Fruit fly (Drosophila melanogaster) whole organism, embryonic: Measurements from ENCODE around the gene CG6830.
A peak's percentile ranks its signal among the peaks of the same experiment; 100 is the strongest.

ENCODE experiments used
- B-H1 ChIP-seq: fragments of 200-800 bp; sonication (Bioruptor generic); IDR thresholded peaks from 3 replicates; pipeline ENCODE4 v1.3.6; 2022; ENCODE audit warnings: missing biosample characterization, missing genetic modification characterization
- BEAF-32 ChIP-seq: fragments of 200-800 bp; sonication (Bioruptor generic); optimal IDR thresholded peaks from 3 replicates; lab custom pipeline; 2017; ENCODE audit warnings: missing biosample characterization, missing genetic modification characterization, mild to moderate bottlenecking, moderate library complexity, missing genetic modification reagents
- CG11696 ChIP-seq: fragments of 200-800 bp; sonication (Bioruptor generic); IDR thresholded peaks from 2 replicates; pipeline ENCODE4 v1.3.6; 2022; ENCODE audit warnings: missing biosample characterization, missing genetic modification characterization
- CG14965 ChIP-seq: fragments of 200-800 bp; sonication (Bioruptor generic); optimal IDR thresholded peaks from 2 replicates; lab custom pipeline; 2016; ENCODE audit warnings: missing biosample characterization, missing genetic modification characterization, borderline replicate concordance
- CG15514 ChIP-seq: fragments of 200-800 bp; sonication (Bioruptor generic); optimal IDR thresholded peaks from 3 replicates; lab custom pipeline; 2017; ENCODE audit warnings: missing biosample characterization, missing genetic modification characterization, mild to moderate bottlenecking, moderate library complexity, missing genetic modification reagents
- CG1603 ChIP-seq: fragments of 200-800 bp; sonication (Bioruptor generic); optimal IDR thresholded peaks from 2 replicates; lab custom pipeline; 2019; ENCODE audit warnings: missing biosample characterization, mild to moderate bottlenecking, missing genetic modification characterization, moderate library complexity
- CG2116 ChIP-seq: fragments of 200-800 bp; sonication (Bioruptor generic); optimal IDR thresholded peaks from 3 replicates; lab custom pipeline; 2018; ENCODE audit warnings: missing biosample characterization, mild to moderate bottlenecking, missing genetic modification characterization
- CG2129 ChIP-seq: fragments of 200-800 bp; sonication (Bioruptor generic); IDR thresholded peaks from 2 replicates; pipeline ENCODE4 v1.3.6; 2022; ENCODE audit warnings: missing biosample characterization, missing genetic modification characterization; ENCODE audit not compliant: partially characterized antibody
- CG32767 ChIP-seq: fragments of 200-800 bp; sonication (Bioruptor generic); IDR thresholded peaks from 2 replicates; pipeline ENCODE4 v1.3.6; 2022; ENCODE audit warnings: missing biosample characterization, missing genetic modification characterization
- CG34422 ChIP-seq: fragments of 200-800 bp; sonication (Bioruptor generic); IDR thresholded peaks from 3 replicates; pipeline ENCODE4 v1.3.6; 2022; ENCODE audit warnings: missing biosample characterization, missing genetic modification characterization
- CG3838 ChIP-seq: fragments of 200-800 bp; sonication (Bioruptor generic); optimal IDR thresholded peaks from 3 replicates; lab custom pipeline; 2016; ENCODE audit warnings: missing biosample characterization, missing genetic modification characterization
- CG4360 ChIP-seq: fragments of 200-800 bp; sonication (Bioruptor generic); IDR thresholded peaks from 2 replicates; pipeline ENCODE4 v1.3.6; 2022; ENCODE audit warnings: missing biosample characterization, missing genetic modification characterization
- CG4730 ChIP-seq: fragments of 200-800 bp; sonication (Bioruptor generic); IDR thresholded peaks from 2 replicates; pipeline ENCODE4 v1.3.6; 2022; ENCODE audit warnings: missing biosample characterization, missing genetic modification characterization
- CG4854 ChIP-seq: fragments of 200-800 bp; sonication (Bioruptor generic); optimal IDR thresholded peaks from 2 replicates; lab custom pipeline; 2016; ENCODE audit warnings: missing biosample characterization, missing genetic modification characterization, inconsistent platforms
- CG5180 ChIP-seq: fragments of 200-800 bp; sonication (Bioruptor generic); optimal IDR thresholded peaks from 3 replicates; lab custom pipeline; 2017; ENCODE audit warnings: missing biosample characterization, missing genetic modification characterization, mild to moderate bottlenecking, moderate library complexity, missing genetic modification reagents
- CG6683 ChIP-seq: fragments of 200-800 bp; sonication (Bioruptor generic); optimal IDR thresholded peaks from 2 replicates; lab custom pipeline; 2017; ENCODE audit warnings: missing biosample characterization, mild to moderate bottlenecking, missing genetic modification characterization, missing genetic modification reagents
- CG7357 ChIP-seq: fragments of 200-800 bp; sonication (Bioruptor generic); IDR thresholded peaks from 3 replicates; pipeline ENCODE4 v1.3.6; 2022; ENCODE audit warnings: missing biosample characterization, missing genetic modification characterization
- CG7745 ChIP-seq: fragments of 200-800 bp; sonication (Bioruptor generic); optimal IDR thresholded peaks from 2 replicates; lab custom pipeline; 2018; ENCODE audit warnings: missing biosample characterization, mild to moderate bottlenecking, missing genetic modification characterization, moderate library complexity
- CG7987 ChIP-seq: fragments of 200-800 bp; sonication (Bioruptor generic); optimal IDR thresholded peaks from 2 replicates; lab custom pipeline; 2018; ENCODE audit warnings: missing biosample characterization, mild to moderate bottlenecking, missing genetic modification characterization, moderate library complexity
- CG8765 ChIP-seq: fragments of 200-800 bp; sonication (Bioruptor generic); IDR thresholded peaks from 2 replicates; pipeline ENCODE4 v1.3.6; 2022; ENCODE audit warnings: missing biosample characterization, missing genetic modification characterization
- CG8944 ChIP-seq: fragments of 200-800 bp; sonication (Bioruptor generic); optimal IDR thresholded peaks from 3 replicates; lab custom pipeline; 2016; ENCODE audit warnings: missing biosample characterization, missing genetic modification characterization
- CG9932 ChIP-seq: fragments of 200-800 bp; sonication (Bioruptor generic); IDR thresholded peaks from 2 replicates; pipeline ENCODE4 v1.3.6; 2022; ENCODE audit warnings: missing biosample characterization, missing genetic modification characterization
- HHEX ChIP-seq: fragments of 200-800 bp; sonication (Bioruptor generic); optimal IDR thresholded peaks from 3 replicates; lab custom pipeline; 2017; ENCODE audit warnings: missing biosample characterization, mild to moderate bottlenecking, missing genetic modification characterization, missing genetic modification reagents
- Kr ChIP-seq: fragments of 200-800 bp; sonication (Bioruptor generic); optimal IDR thresholded peaks from 2 replicates; lab custom pipeline; 2017; ENCODE audit warnings: missing biosample characterization, mild to moderate bottlenecking, missing genetic modification characterization
- MTF-1 ChIP-seq: fragments of 200-800 bp; sonication (Bioruptor generic); optimal IDR thresholded peaks from 2 replicates; lab custom pipeline; 2018; ENCODE audit warnings: missing biosample characterization, mild to moderate bottlenecking, missing genetic modification characterization, borderline replicate concordance
- Max ChIP-seq: fragments of 200-800 bp; sonication (Bioruptor generic); optimal IDR thresholded peaks from 2 replicates; lab custom pipeline; 2016; ENCODE audit warnings: missing biosample characterization, mild to moderate bottlenecking, missing genetic modification characterization
- Neu2 ChIP-seq: fragments of 200-800 bp; sonication (Bioruptor generic); optimal IDR thresholded peaks from 3 replicates; lab custom pipeline; 2016; ENCODE audit warnings: missing biosample characterization, missing genetic modification characterization, borderline replicate concordance
- Ravus ChIP-seq: fragments of 200-800 bp; sonication (Bioruptor generic); IDR thresholded peaks from 2 replicates; pipeline ENCODE4 v1.3.6; 2022; ENCODE audit warnings: missing biosample characterization, missing genetic modification characterization
- Spps ChIP-seq: fragments of 200-800 bp; sonication (Bioruptor generic); optimal IDR thresholded peaks from 2 replicates; lab custom pipeline; 2018; ENCODE audit warnings: missing biosample characterization, mild to moderate bottlenecking, missing genetic modification characterization
- Sry-δ ChIP-seq: fragments of 200-800 bp; sonication (Bioruptor generic); optimal IDR thresholded peaks from 2 replicates; lab custom pipeline; 2016; ENCODE audit warnings: missing biosample characterization, missing genetic modification characterization
- TFAM ChIP-seq: fragments of 200-800 bp; sonication (Bioruptor generic); optimal IDR thresholded peaks from 2 replicates; lab custom pipeline; 2017; ENCODE audit warnings: missing biosample characterization, missing genetic modification characterization, inconsistent platforms
- Vsx1 ChIP-seq: fragments of 200-800 bp; sonication (Bioruptor generic); optimal IDR thresholded peaks from 2 replicates; lab custom pipeline; 2017; ENCODE audit warnings: missing biosample characterization, mild to moderate bottlenecking, missing genetic modification characterization, missing genetic modification reagents
- ac ChIP-seq: fragments of 200-800 bp; sonication (Bioruptor generic); optimal IDR thresholded peaks from 3 replicates; lab custom pipeline; 2017; ENCODE audit warnings: missing biosample characterization, mild to moderate bottlenecking, missing genetic modification characterization
- ara ChIP-seq: fragments of 200-800 bp; sonication (Bioruptor generic); IDR thresholded peaks from 2 replicates; pipeline ENCODE4 v1.3.6; 2022; ENCODE audit warnings: missing biosample characterization, missing genetic modification characterization
- bcd ChIP-seq: fragments of 200-800 bp; sonication (Bioruptor generic); optimal IDR thresholded peaks from 2 replicates; lab custom pipeline; 2017; ENCODE audit warnings: missing biosample characterization, mild to moderate bottlenecking, missing genetic modification characterization
- dan ChIP-seq: fragments of 200-800 bp; sonication (Bioruptor generic); IDR thresholded peaks from 2 replicates; pipeline ENCODE4 v1.3.6; 2022; ENCODE audit warnings: missing biosample characterization, missing genetic modification characterization
- dmrt99B ChIP-seq: fragments of 200-800 bp; sonication (Bioruptor generic); optimal IDR thresholded peaks from 2 replicates; lab custom pipeline; 2018; ENCODE audit warnings: missing biosample characterization, mild to moderate bottlenecking, missing genetic modification characterization, moderate library complexity
- exex ChIP-seq: fragments of 200-800 bp; sonication (Bioruptor generic); optimal IDR thresholded peaks from 4 replicates; lab custom pipeline; 2018; ENCODE audit warnings: missing biosample characterization, mild to moderate bottlenecking, missing genetic modification characterization, moderate library complexity
- fu2 ChIP-seq: fragments of 200-800 bp; sonication (Bioruptor generic); optimal IDR thresholded peaks from 2 replicates; lab custom pipeline; 2016; ENCODE audit warnings: missing biosample characterization, missing genetic modification characterization
- knrl ChIP-seq: fragments of 200-800 bp; sonication (Bioruptor generic); IDR thresholded peaks from 3 replicates; pipeline ENCODE4 v1.3.6; 2022; ENCODE audit warnings: missing biosample characterization, missing genetic modification characterization; ENCODE audit not compliant: partially characterized antibody
- otp ChIP-seq: fragments of 200-800 bp; sonication (Bioruptor generic); IDR thresholded peaks from 3 replicates; pipeline ENCODE4, ENCODE4 v1.3.6; 2022; ENCODE audit warnings: missing biosample characterization, missing genetic modification characterization
- pfk ChIP-seq: fragments of 200-800 bp; sonication (Bioruptor generic); optimal IDR thresholded peaks from 2 replicates; lab custom pipeline; 2018; ENCODE audit warnings: missing biosample characterization, mild to moderate bottlenecking, missing genetic modification characterization, moderate library complexity
- pum ChIP-seq: fragments of 200-800 bp; sonication (Bioruptor generic); optimal IDR thresholded peaks from 2 replicates; lab custom pipeline; 2016; ENCODE audit warnings: missing biosample characterization, missing genetic modification characterization
- ranshi ChIP-seq: fragments of 200-800 bp; sonication (Bioruptor generic); IDR thresholded peaks from 2 replicates; pipeline ENCODE4 v1.3.6; 2022; ENCODE audit warnings: missing biosample characterization, missing genetic modification characterization
- sd ChIP-seq: fragments of 200-800 bp; sonication (Bioruptor generic); optimal IDR thresholded peaks from 3 replicates; lab custom pipeline; 2018; ENCODE audit warnings: missing biosample characterization, mild to moderate bottlenecking, missing genetic modification characterization, moderate library complexity
- slou ChIP-seq: fragments of 200-800 bp; sonication (Bioruptor generic); optimal IDR thresholded peaks from 3 replicates; lab custom pipeline; 2016; ENCODE audit warnings: missing biosample characterization, missing genetic modification characterization
- so ChIP-seq: fragments of 200-800 bp; sonication (Bioruptor generic); IDR thresholded peaks from 3 replicates; pipeline ENCODE4 v1.3.6; 2022; ENCODE audit warnings: missing biosample characterization, missing genetic modification characterization
- sug ChIP-seq: fragments of 200-800 bp; optimal IDR thresholded peaks from 2 replicates; lab custom pipeline; 2019; ENCODE audit warnings: missing biosample characterization, mild to moderate bottlenecking, missing genetic modification characterization, moderate library complexity
- ttk ChIP-seq: fragments of 200-800 bp; sonication (Bioruptor generic); IDR thresholded peaks from 2 replicates; pipeline ENCODE4 v2.1.2; 2022; ENCODE audit warnings: missing biosample characterization, missing genetic modification characterization
- unpg ChIP-seq: fragments of 200-800 bp; sonication (Bioruptor generic); optimal IDR thresholded peaks from 3 replicates; lab custom pipeline; 2018; ENCODE audit warnings: missing biosample characterization, mild to moderate bottlenecking, missing genetic modification characterization, moderate library complexity

Gene CG6830

dm6 chr3R:11678016-11678415, 6.1 kb downstream of the CG6830 start, which contains the start of gene CG18476 (continued):
- TF ChIP-seq CG8765 (GFP tag; lab: Robert Waterston, UW), result peak; percentile 82
- TF ChIP-seq CG34422 (GFP tag; lab: Robert Waterston, UW), result peak; percentile 96
- TF ChIP-seq Sry-δ (GFP tag; lab: Kevin White, UChicago), result peak; percentile 16
- TF ChIP-seq CG8944 (GFP tag; lab: Kevin White, UChicago), result peak; percentile 36
- TF ChIP-seq CG5180, result peak; percentile 74
- TF ChIP-seq Kr (GFP tag; lab: Kevin White, UChicago), result no peak
- peak; percentile 82 for TF ChIP-seq CG11696 (GFP tag; lab: Robert Waterston, UW)
- TF ChIP-seq bcd (GFP tag; lab: Kevin White, UChicago), result peak; percentile 90
- peak; percentile 50 for TF ChIP-seq CG7987 (GFP tag; lab: Kevin White, UChicago)
- peak; percentile 66 for TF ChIP-seq CG2116 (GFP tag; lab: Kevin White, UChicago)
- peak; percentile 71 for TF ChIP-seq pum (GFP tag; lab: Kevin White, UChicago)
- TF ChIP-seq CG14965 (GFP tag; lab: Kevin White, UChicago), result no peak
- TF ChIP-seq Neu2 (GFP tag; lab: Kevin White, UChicago), result no peak
- peak; percentile 75; the same call in 2 of the 3 replicates for TF ChIP-seq otp
- peak; percentile 50; the same call in 1 of the 2 replicates for TF ChIP-seq CG4360 (GFP tag; lab: Robert Waterston, UW)
- TF ChIP-seq CG32767 (GFP tag; lab: Robert Waterston, UW), result peak; percentile 87
- no peak for TF ChIP-seq TFAM (GFP tag; lab: Kevin White, UChicago)
- TF ChIP-seq CG1603 (tag; lab: Kevin White, UChicago), result peak; percentile 59
- TF ChIP-seq ara (GFP tag; lab: Robert Waterston, UW), result peak; percentile 91
- TF ChIP-seq BEAF-32, result peak; percentile 26
- no peak for TF ChIP-seq knrl (GFP tag; lab: Robert Waterston, UW)
- peak; percentile 94 for TF ChIP-seq dmrt99B
- TF ChIP-seq CG9932, result peak; percentile 91
- TF ChIP-seq sug (tag; lab: Kevin White, UChicago), result peak; percentile 85
- TF ChIP-seq sd (tag; lab: Kevin White, UChicago), result no peak
- TF ChIP-seq CG7745, result no peak
- peak; percentile 77 for TF ChIP-seq CG15514 (GFP tag; lab: Kevin White, UChicago)
- peak; percentile 80 for TF ChIP-seq Ravus
- TF ChIP-seq HHEX, result peak; percentile 91
- peak; percentile 92 for TF ChIP-seq B-H1 (GFP tag; lab: Robert Waterston, UW)
- TF ChIP-seq ttk (GFP tag; lab: Robert Waterston, UW), result peak; percentile 91
- TF ChIP-seq dan (GFP tag; lab: Robert Waterston, UW), result peak; percentile 12; the same call in 1 of the 2 replicates
- TF ChIP-seq slou (GFP tag; lab: Kevin White, UChicago), result peak; percentile 55
- peak; percentile 65 for TF ChIP-seq fu2 (GFP tag; lab: Kevin White, UChicago)
- no peak for TF ChIP-seq pfk (GFP tag; lab: Kevin White, UChicago)
- peak; percentile 83; the same call in 2 of the 3 replicates for TF ChIP-seq so (GFP tag; lab: Robert Waterston, UW)
- TF ChIP-seq Max, result peak; percentile 81
- TF ChIP-seq CG4730 (GFP tag; lab: Robert Waterston, UW), result peak; percentile 91
- TF ChIP-seq CG7357 (GFP tag; lab: Robert Waterston, UW), result peak; percentile 88
- peak; percentile 67 for TF ChIP-seq CG4854
- TF ChIP-seq unpg (GFP tag; lab: Kevin White, UChicago), result peak; percentile 96
- peak; percentile 95 for TF ChIP-seq ranshi (GFP tag; lab: Robert Waterston, UW)
- peak; percentile 34 for TF ChIP-seq ac (GFP tag; lab: Kevin White, UChicago)
- TF ChIP-seq CG2129 (GFP tag; lab: Robert Waterston, UW), result no peak
- TF ChIP-seq CG6683 (GFP tag; lab: Kevin White, UChicago), result peak; percentile 73
- TF ChIP-seq CG3838 (GFP tag; lab: Kevin White, UChicago), result peak; percentile 73
- TF ChIP-seq Spps (tag; lab: Kevin White, UChicago), result peak; percentile 88
- TF ChIP-seq exex (tag; lab: Kevin White, UChicago), result peak; percentile 85
- TF ChIP-seq Vsx1 (GFP tag; lab: Kevin White, UChicago), result peak; percentile 83
- TF ChIP-seq MTF-1 (GFP tag; lab: Kevin White, UChicago), result peak; percentile 59
